Worm (Caenorhabditis elegans): ENCODE measurements around the gene oac-2.

- TF ChIP-seq ama-1 (optimal IDR thresholded peaks at IDR 0.05) (no peak), F13C5.2 (tag; optimal IDR thresholded peaks at IDR 0.05) (no peak), hnd-1 (tag; optimal IDR thresholded peaks at IDR 0.05) (no peak), pes-1 (GFP tag; IDR thresholded peaks at IDR 0.05) (no peak), scrt-1 (GFP tag; IDR thresholded peaks at IDR 0.05) (no peak), B0310.2 (tag; optimal IDR thresholded peaks at IDR 0.05) (no peak)
These were observed 19.7 kb downstream of the oac-2 start for ce11 chrV:3455135-3455747.

Measured in whole organism, early embryonic.